Worm (Caenorhabditis elegans) whole organism, early embryonic: ENCODE measurements around the gene clec-193.
A peak's percentile ranks its signal among the peaks of the same experiment; 100 is the strongest.
"Not testable (repeated sequence)": the region's sequence is repeated elsewhere in the genome, so short reads cannot be mapped to it uniquely, and the experiment has no call there.

Experiments
- B0310.2 ChIP-seq: sonication (generic microtip); optimal IDR thresholded peaks from 2 replicates; lab custom pipeline; 2016; ENCODE audit warnings: mild to moderate bottlenecking, missing genetic modification characterization, missing compliant biosample characterization
- F13C5.2 ChIP-seq: sonication (generic microtip); optimal IDR thresholded peaks from 2 replicates; lab custom pipeline; 2017; ENCODE audit warnings: mild to moderate bottlenecking, missing genetic modification characterization, inconsistent platforms, missing compliant biosample characterization
- aly-1 ChIP-seq: sonication (generic microtip); optimal IDR thresholded peaks from 2 replicates; lab custom pipeline; 2016; ENCODE audit warnings: missing genetic modification characterization, missing compliant biosample characterization
- ama-1 ChIP-seq: fragments of 150-350 bp; optimal IDR thresholded peaks from 2 replicates; lab custom pipeline; 2014
- ceh-13 ChIP-seq: fragments of 200-800 bp; sonication (Bioruptor generic); optimal IDR thresholded peaks from 2 replicates; lab custom pipeline; 2018; ENCODE audit warnings: mild to moderate bottlenecking, missing genetic modification characterization, missing compliant biosample characterization
- ceh-36 ChIP-seq: sonication (generic microtip); optimal IDR thresholded peaks from 2 replicates; lab custom pipeline; 2016; ENCODE audit warnings: missing genetic modification characterization, inconsistent platforms, missing compliant biosample characterization
- ets-7 ChIP-seq: sonication (generic microtip); optimal IDR thresholded peaks from 2 replicates; lab custom pipeline; 2016; ENCODE audit warnings: missing genotype, missing genetic modification characterization, missing compliant biosample characterization
- flt-1 ChIP-seq: fragments of 200-800 bp; sonication (Bioruptor generic); IDR thresholded peaks from 2 replicates; pipeline ENCODE4 v1.3.6; 2022; ENCODE audit warnings: missing genetic modification characterization, missing compliant biosample characterization
- hmbx-1 ChIP-seq: sonication (generic microtip); optimal IDR thresholded peaks from 2 replicates; lab custom pipeline; 2016; ENCODE audit warnings: mild to moderate bottlenecking, missing genetic modification characterization, missing compliant biosample characterization
- hmg-4 ChIP-seq: fragments of 200-800 bp; sonication (Bioruptor generic); optimal IDR thresholded peaks from 2 replicates; lab custom pipeline; 2018; ENCODE audit warnings: mild to moderate bottlenecking, missing genetic modification characterization, missing compliant biosample characterization
- hnd-1 ChIP-seq: sonication (generic microtip); optimal IDR thresholded peaks from 2 replicates; lab custom pipeline; 2016; ENCODE audit warnings: missing genetic modification characterization, missing compliant biosample characterization
- pes-1 ChIP-seq: fragments of 200-800 bp; sonication (Bioruptor generic); IDR thresholded peaks from 2 replicates; pipeline ENCODE4 v1.3.6; 2022; ENCODE audit warnings: missing genetic modification reagents, missing genetic modification characterization, missing compliant biosample characterization
- scrt-1 ChIP-seq: fragments of 200-800 bp; sonication (Bioruptor generic); IDR thresholded peaks from 2 replicates; pipeline ENCODE4 v1.3.6; 2022; ENCODE audit warnings: missing genetic modification characterization, missing compliant biosample characterization
- sea-1 ChIP-seq: fragments of 200-800 bp; sonication (Bioruptor generic); conservative IDR thresholded peaks from 2 replicates; pipeline ENCODE4 v1.3.6; 2022; ENCODE audit warnings: missing genetic modification characterization, missing compliant biosample characterization
- tbx-11 ChIP-seq: fragments of 200-800 bp; sonication (Bioruptor generic); IDR thresholded peaks from 2 replicates; pipeline ENCODE4 v1.3.6; 2022; ENCODE audit warnings: missing genetic modification characterization, missing compliant biosample characterization
- tbx-37 ChIP-seq: fragments of 200-800 bp; sonication (Bioruptor generic); conservative IDR thresholded peaks from 2 replicates; pipeline ENCODE4 v1.3.6; 2022; ENCODE audit warnings: missing genetic modification reagents, missing genetic modification characterization, missing compliant biosample characterization
- tra-4 ChIP-seq: sonication (generic microtip); optimal IDR thresholded peaks from 2 replicates; lab custom pipeline; 2017; ENCODE audit warnings: missing genetic modification characterization, missing compliant biosample characterization

clec-193 gene

DNA sequence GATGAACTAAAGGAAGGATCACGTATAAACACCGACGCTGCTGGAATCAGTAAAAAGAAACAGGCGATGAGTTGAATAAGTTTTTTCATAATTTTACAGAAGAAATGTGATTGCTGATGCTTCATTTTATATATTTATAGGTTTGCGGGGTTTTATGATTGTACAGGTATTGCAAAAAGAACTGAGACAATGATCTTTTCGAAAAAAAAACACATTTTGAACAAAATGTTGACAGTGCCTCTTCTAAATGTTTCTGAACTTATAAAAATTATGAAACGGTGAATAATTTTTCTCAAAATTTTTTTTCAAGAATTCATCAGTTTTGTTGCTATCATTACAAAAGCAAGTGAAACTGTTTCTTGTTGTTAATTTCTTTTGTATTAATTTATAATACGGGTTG, at the start of gene clec-193:
Gene clec-193 (minus strand): TSS at position 101 of the 400 bp plus-strand sequence.
- no peak for TF ChIP-seq tbx-11 (GFP tag; lab: Robert Waterston, UW)
- TF ChIP-seq tra-4 (tag; lab: Kevin White, UChicago): no peak
- TF ChIP-seq ets-7 (tag; lab: Kevin White, UChicago): no peak
- TF ChIP-seq ceh-36 (tag; lab: Kevin White, UChicago): no peak
- no peak for TF ChIP-seq hmg-4
- no peak for TF ChIP-seq F13C5.2
- no peak for TF ChIP-seq ceh-13 (GFP tag; lab: Kevin White, UChicago)
- TF ChIP-seq tbx-37: no peak
- TF ChIP-seq hnd-1 (tag; lab: Kevin White, UChicago): no peak

DNA sequence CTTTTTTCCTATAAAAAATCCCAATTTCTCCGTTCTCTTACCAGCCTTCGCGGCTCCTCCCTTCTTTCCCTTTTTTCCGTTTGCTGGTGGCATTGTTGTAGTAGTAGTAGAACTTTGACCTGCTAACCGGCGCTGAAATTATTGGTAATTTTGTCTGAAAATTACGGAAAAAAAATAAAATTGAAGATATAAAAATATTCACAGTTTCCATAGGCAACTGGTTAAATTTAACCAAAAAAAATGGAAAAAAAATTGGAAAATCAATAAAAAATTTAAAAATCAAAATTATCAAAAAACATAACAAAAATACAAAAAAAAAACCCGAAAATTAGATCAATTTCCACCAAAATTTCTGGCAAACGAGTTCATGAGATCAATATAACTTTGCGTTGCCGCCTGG, 48.5 kb upstream of the clec-193 start, which contains the start of gene map-2:
Gene map-2 (minus strand): TSS at position 101 of the 400 bp plus-strand sequence.
- TF ChIP-seq pes-1 (GFP tag; lab: Robert Waterston, UW): no peak

DNA sequence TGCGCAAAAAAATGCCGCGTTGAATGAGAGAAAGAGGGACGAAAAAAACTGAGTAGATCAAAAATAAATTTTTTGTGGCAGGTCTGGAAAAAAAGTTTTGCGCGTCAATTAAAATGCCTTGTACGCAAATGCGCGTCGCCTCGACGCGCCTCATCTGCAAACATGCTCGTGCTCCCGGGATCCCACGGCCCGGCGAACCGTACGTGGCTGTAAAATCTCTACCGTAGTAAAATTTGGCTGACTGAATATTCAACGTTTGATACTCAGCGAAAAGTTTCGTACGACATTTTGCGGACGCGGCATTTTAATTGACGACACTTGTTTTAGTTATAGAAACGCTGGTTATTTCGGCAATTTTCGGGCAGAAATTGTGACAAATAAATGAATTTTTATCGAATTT, 39.1 kb upstream of the clec-193 start:
- 0 out of 2 replicates have a peak, but pooled peaks have one; percentile 39 for TF ChIP-seq scrt-1

DNA sequence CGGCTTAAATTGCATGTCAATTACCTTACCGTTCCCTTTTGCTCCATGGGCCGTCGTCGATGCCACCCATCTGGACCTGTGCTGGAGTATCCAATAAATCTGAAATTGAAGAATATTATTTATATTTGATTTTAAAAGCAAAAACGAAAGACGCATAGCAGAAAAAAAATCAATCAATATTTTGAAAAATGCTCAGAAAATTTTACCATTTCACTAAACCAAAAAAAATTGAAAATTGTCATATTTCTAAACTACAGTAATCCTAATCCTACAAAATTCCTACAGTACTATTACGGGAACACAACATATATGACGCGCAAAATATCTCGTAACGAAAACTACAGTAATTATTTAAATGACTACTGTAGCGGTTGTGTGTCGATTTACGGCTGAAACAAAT, 36.6 kb upstream of the clec-193 start, which contains the start of gene Y116A8A.150:
Gene Y116A8A.150 (minus strand): TSS at position 101 of the 400 bp plus-strand sequence.
- not testable (repeated sequence) for TF ChIP-seq hmbx-1; hnd-1 (tag; lab: Kevin White, UChicago); B0310.2 (tag; lab: Kevin White, UChicago)

DNA sequence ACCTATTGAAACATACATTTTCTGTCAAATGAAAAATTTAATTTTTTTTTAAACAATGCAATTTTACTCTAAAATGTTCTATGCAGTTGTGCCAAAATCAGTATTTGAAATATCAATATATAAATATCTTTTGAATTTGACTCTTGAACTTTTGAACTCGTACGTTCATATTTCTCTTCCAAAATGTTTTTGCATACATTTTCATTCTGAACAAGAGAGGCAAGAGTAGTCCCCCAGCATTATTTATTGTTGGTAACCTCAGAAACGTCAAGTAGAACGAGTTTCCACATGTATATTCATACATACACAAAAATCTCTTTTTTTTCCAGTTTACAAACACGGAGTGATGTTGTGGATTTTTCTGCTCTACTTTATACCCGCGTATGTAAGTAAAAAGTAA, 25.1 kb upstream of the clec-193 start, which contains the start of gene clec-194:
Gene clec-194 (plus strand): TSS at position 301 of the 400 bp plus-strand sequence.
- TF ChIP-seq flt-1 (GFP tag; lab: Robert Waterston, UW) (no peak), scrt-1 (no peak), sea-1 (no peak), B0310.2 (tag; lab: Kevin White, UChicago) (no peak), hmg-4 (no peak), hmbx-1 (no peak), hnd-1 (tag; lab: Kevin White, UChicago) (no peak), tbx-37 (no peak)

DNA sequence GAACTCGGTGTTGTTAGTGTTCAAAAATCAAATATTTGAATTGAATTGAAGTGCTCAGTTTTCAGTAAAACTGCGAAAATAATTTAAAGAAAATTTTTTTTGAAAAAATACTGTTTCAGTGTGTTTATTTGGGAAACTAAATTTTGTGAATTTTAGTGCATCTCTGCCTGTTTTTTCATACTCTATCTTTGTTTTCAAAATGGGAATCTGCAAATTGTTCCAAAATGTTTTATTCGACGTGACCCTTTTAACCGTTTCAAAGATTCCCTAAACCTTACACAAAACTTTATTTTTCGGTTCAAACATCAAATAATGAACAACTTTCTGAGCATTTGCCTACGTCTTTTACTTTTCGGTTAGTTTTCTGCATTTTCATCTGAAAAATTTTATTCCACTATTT, 23.6 kb upstream of the clec-193 start, which contains the start of gene Y116A8A.7:
Gene Y116A8A.7 (plus strand): TSS at position 301 of the 400 bp plus-strand sequence.
- TF ChIP-seq hmbx-1: no peak
- no peak for TF ChIP-seq tra-4 (tag; lab: Kevin White, UChicago)
- TF ChIP-seq flt-1 (GFP tag; lab: Robert Waterston, UW): no peak
- no peak for TF ChIP-seq ets-7 (tag; lab: Kevin White, UChicago)
- TF ChIP-seq F13C5.2: no peak
- no peak for TF ChIP-seq hmg-4
- no peak for TF ChIP-seq ama-1 (lab: Kevin White, UChicago)
- TF ChIP-seq tbx-11 (GFP tag; lab: Robert Waterston, UW): no peak
- TF ChIP-seq pes-1 (GFP tag; lab: Robert Waterston, UW): no peak
- TF ChIP-seq ceh-13 (GFP tag; lab: Kevin White, UChicago): no peak
- no peak for TF ChIP-seq ceh-36 (tag; lab: Kevin White, UChicago)
- no peak for TF ChIP-seq B0310.2 (tag; lab: Kevin White, UChicago)

DNA sequence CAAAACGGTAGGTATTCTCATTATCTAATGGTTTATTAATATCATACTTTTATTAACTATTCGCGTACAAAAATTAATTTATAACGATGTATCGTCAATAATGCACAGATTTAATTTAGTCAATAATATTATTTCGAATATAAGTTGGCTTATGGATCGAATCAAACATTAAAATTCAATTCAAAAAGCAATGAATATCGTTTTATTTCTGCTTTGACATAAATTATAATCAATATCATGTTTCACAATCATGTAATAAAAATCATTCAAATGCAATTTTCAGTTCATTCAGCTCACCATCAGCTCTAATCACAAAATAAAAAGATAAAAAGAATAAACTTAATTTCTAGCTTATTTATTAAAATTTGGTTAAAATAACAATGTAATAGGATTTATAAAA, 22.4 kb upstream of the clec-193 start, which contains the start of gene Y116A8A.6:
Gene Y116A8A.6 (minus strand): TSS at position 101 of the 400 bp plus-strand sequence.
- no peak for TF ChIP-seq F13C5.2
- TF ChIP-seq hnd-1 (tag; lab: Kevin White, UChicago): no peak
- no peak for TF ChIP-seq scrt-1
- TF ChIP-seq ama-1 (lab: Kevin White, UChicago): no peak
- no peak for TF ChIP-seq sea-1
- TF ChIP-seq flt-1 (GFP tag; lab: Robert Waterston, UW): no peak
- no peak for TF ChIP-seq hmbx-1
- TF ChIP-seq B0310.2 (tag; lab: Kevin White, UChicago): no peak
- no peak for TF ChIP-seq ets-7 (tag; lab: Kevin White, UChicago)
- TF ChIP-seq aly-1 (tag; lab: Kevin White, UChicago): no peak
- TF ChIP-seq ceh-36 (tag; lab: Kevin White, UChicago): no peak
- no peak for TF ChIP-seq tbx-37
- no peak for TF ChIP-seq tbx-11 (GFP tag; lab: Robert Waterston, UW)
- TF ChIP-seq tra-4 (tag; lab: Kevin White, UChicago): no peak
- no peak for TF ChIP-seq ceh-13 (GFP tag; lab: Kevin White, UChicago)
- no peak for TF ChIP-seq pes-1 (GFP tag; lab: Robert Waterston, UW)
- TF ChIP-seq hmg-4: no peak

DNA sequence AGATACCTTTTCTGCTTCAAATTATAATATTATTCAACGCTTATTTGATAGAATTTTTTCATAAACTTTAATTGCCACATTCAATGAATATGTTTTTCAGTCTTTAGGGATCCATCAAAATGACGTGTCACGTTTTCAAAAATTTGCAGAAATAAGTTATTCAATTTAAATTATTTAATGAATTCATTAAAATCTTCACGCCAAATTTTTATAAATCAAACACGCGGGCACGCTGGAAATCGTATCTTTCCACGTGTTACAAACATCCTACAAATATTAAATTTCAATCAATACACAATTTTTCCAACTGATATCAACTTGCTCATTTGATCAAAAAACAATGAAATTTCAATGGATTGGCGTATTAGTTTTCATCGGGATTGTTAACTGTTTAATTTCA, 16.3 kb upstream of the clec-193 start, which contains the start of gene Y116A8A.4:
Gene Y116A8A.4 (plus strand): TSS at position 301 of the 400 bp plus-strand sequence.
- TF ChIP-seq F13C5.2 (no peak), ama-1 (lab: Kevin White, UChicago) (no peak), flt-1 (GFP tag; lab: Robert Waterston, UW) (no peak), hmbx-1 (no peak), B0310.2 (tag; lab: Kevin White, UChicago) (no peak), ets-7 (tag; lab: Kevin White, UChicago) (no peak), hnd-1 (tag; lab: Kevin White, UChicago) (no peak)

DNA sequence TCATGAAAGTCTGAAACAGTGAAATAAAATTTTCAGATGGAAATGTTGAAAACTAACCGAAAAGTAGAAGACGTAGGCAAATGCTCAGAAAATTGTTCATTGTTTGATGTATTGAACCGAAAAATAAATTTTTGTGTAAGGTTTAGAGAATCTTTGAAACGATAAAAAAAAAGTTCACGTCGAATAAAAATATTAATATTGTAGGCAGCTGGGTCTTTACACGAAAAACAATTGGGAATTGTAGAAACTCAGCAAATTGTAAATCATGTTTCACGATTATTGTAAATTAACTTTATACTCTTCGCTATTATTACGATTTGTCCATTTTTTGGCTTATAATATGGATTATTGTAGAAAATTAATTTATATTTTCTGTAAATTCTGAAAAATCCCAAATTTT, 7.6 kb upstream of the clec-193 start, which contains the start of gene Y116A8A.2:
Gene Y116A8A.2 (minus strand): TSS at position 101 of the 400 bp plus-strand sequence.
- TF ChIP-seq ets-7 (tag; lab: Kevin White, UChicago): no peak
- no peak for TF ChIP-seq tra-4 (tag; lab: Kevin White, UChicago)
- TF ChIP-seq hmg-4: no peak
- no peak for TF ChIP-seq aly-1 (tag; lab: Kevin White, UChicago)
- TF ChIP-seq B0310.2 (tag; lab: Kevin White, UChicago): no peak
- TF ChIP-seq ama-1 (lab: Kevin White, UChicago): no peak
- TF ChIP-seq hmbx-1: no peak
- no peak for TF ChIP-seq flt-1 (GFP tag; lab: Robert Waterston, UW)
- no peak for TF ChIP-seq tbx-37
- no peak for TF ChIP-seq hnd-1 (tag; lab: Kevin White, UChicago)
- TF ChIP-seq ceh-36 (tag; lab: Kevin White, UChicago): no peak
- no peak for TF ChIP-seq ceh-13 (GFP tag; lab: Kevin White, UChicago)
- TF ChIP-seq scrt-1: no peak
- TF ChIP-seq F13C5.2: no peak
- TF ChIP-seq tbx-11 (GFP tag; lab: Robert Waterston, UW): no peak
- no peak for TF ChIP-seq pes-1 (GFP tag; lab: Robert Waterston, UW)
- TF ChIP-seq sea-1: no peak
